Fruit fly (Drosophila melanogaster) whole organism, embryonic: ENCODE measurements around the gene CG34357.

Experiments
- Adf1 ChIP-seq: fragments of 200-800 bp; sonication (Bioruptor generic); IDR thresholded peaks from 2 replicates; pipeline ENCODE4 v1.3.6; 2022; ENCODE audit warnings: missing biosample characterization, missing genetic modification characterization
- Antp ChIP-seq: fragments of 200-800 bp; sonication (Bioruptor generic); optimal IDR thresholded peaks from 3 replicates; lab custom pipeline; 2016; ENCODE audit warnings: missing biosample characterization, missing genetic modification characterization
- CG10565 ChIP-seq: fragments of 200-800 bp; sonication (Bioruptor generic); optimal IDR thresholded peaks from 3 replicates; lab custom pipeline; 2016; ENCODE audit warnings: missing biosample characterization, mild to moderate bottlenecking, missing genetic modification characterization
- CG12769 ChIP-seq: fragments of 200-800 bp; sonication (Bioruptor generic); optimal IDR thresholded peaks from 2 replicates; lab custom pipeline; 2019; ENCODE audit warnings: missing biosample characterization, mild to moderate bottlenecking, missing genetic modification characterization, moderate library complexity
- CG14441 ChIP-seq: fragments of 200-800 bp; sonication (Bioruptor generic); IDR thresholded peaks from 2 replicates; pipeline ENCODE4 v1.3.6; 2022; ENCODE audit warnings: missing biosample characterization, missing genetic modification characterization
- CG15514 ChIP-seq: fragments of 200-800 bp; sonication (Bioruptor generic); optimal IDR thresholded peaks from 3 replicates; lab custom pipeline; 2017; ENCODE audit warnings: missing biosample characterization, missing genetic modification characterization, mild to moderate bottlenecking, moderate library complexity, missing genetic modification reagents
- CG16813 ChIP-seq: fragments of 200-800 bp; sonication (Bioruptor generic); IDR thresholded peaks from 3 replicates; pipeline ENCODE4 v1.3.6; 2022; ENCODE audit warnings: missing biosample characterization, missing genetic modification characterization; ENCODE audit not compliant: partially characterized antibody
- CG16863 ChIP-seq: fragments of 200-800 bp; sonication (Bioruptor generic); optimal IDR thresholded peaks from 3 replicates; lab custom pipeline; 2016; ENCODE audit warnings: missing biosample characterization, missing genetic modification characterization
- CG17802 ChIP-seq: fragments of 200-800 bp; sonication (Bioruptor generic); optimal IDR thresholded peaks from 2 replicates; lab custom pipeline; 2018; ENCODE audit warnings: missing biosample characterization, mild to moderate bottlenecking, missing genetic modification characterization, moderate library complexity
- CG30020 ChIP-seq: fragments of 200-800 bp; optimal IDR thresholded peaks from 2 replicates; lab custom pipeline; 2019; ENCODE audit warnings: missing biosample characterization, mild to moderate bottlenecking, missing genetic modification characterization, moderate library complexity
- CG32772 ChIP-seq: fragments of 200-800 bp; sonication (Bioruptor generic); IDR thresholded peaks from 2 replicates; pipeline ENCODE4 v1.3.6; 2022; ENCODE audit warnings: missing biosample characterization, missing genetic modification characterization
- CG34422 ChIP-seq: fragments of 200-800 bp; sonication (Bioruptor generic); IDR thresholded peaks from 3 replicates; pipeline ENCODE4 v1.3.6; 2022; ENCODE audit warnings: missing biosample characterization, missing genetic modification characterization
- CG3847 ChIP-seq: fragments of 200-800 bp; sonication (Bioruptor generic); IDR thresholded peaks from 2 replicates; pipeline ENCODE4 v1.3.6; 2022; ENCODE audit warnings: missing biosample characterization, missing genetic modification characterization
- CG4404 ChIP-seq: fragments of 200-800 bp; sonication (Bioruptor generic); IDR thresholded peaks from 2 replicates; pipeline ENCODE4 v1.3.6; 2022; ENCODE audit warnings: missing biosample characterization, missing genetic modification characterization
- CG5245 ChIP-seq: fragments of 200-800 bp; sonication (Bioruptor generic); optimal IDR thresholded peaks from 3 replicates; lab custom pipeline; 2016; ENCODE audit warnings: missing biosample characterization, missing genetic modification characterization
- CG6175 ChIP-seq: fragments of 200-800 bp; sonication (Bioruptor generic); IDR thresholded peaks from 3 replicates; pipeline ENCODE4 v1.3.6; 2022; ENCODE audit warnings: missing biosample characterization, missing genetic modification characterization
- CG6254 ChIP-seq: fragments of 200-800 bp; sonication (Bioruptor generic); optimal IDR thresholded peaks from 3 replicates; lab custom pipeline; 2017; ENCODE audit warnings: mild to moderate bottlenecking, missing biosample characterization, missing genetic modification reagents, missing genetic modification characterization
- CG6791 ChIP-seq: fragments of 200-800 bp; sonication (Bioruptor generic); IDR thresholded peaks from 3 replicates; pipeline ENCODE4 v1.3.6; 2022; ENCODE audit warnings: missing biosample characterization, missing genetic modification characterization; ENCODE audit not compliant: partially characterized antibody
- CG7271 ChIP-seq: fragments of 200-800 bp; sonication (Bioruptor generic); optimal IDR thresholded peaks from 2 replicates; lab custom pipeline; 2018; ENCODE audit warnings: missing biosample characterization, mild to moderate bottlenecking, missing genetic modification characterization, moderate library complexity
- Camta ChIP-seq: fragments of 200-800 bp; sonication (Bioruptor generic); optimal IDR thresholded peaks from 2 replicates; lab custom pipeline; 2016; ENCODE audit warnings: missing biosample characterization, missing genetic modification characterization
- Dad ChIP-seq: fragments of 200-800 bp; sonication (Bioruptor generic); optimal IDR thresholded peaks from 3 replicates; lab custom pipeline; 2016; ENCODE audit warnings: missing biosample characterization, missing genetic modification characterization
- Dbx ChIP-seq: fragments of 200-800 bp; sonication (Bioruptor generic); IDR thresholded peaks from 3 replicates; pipeline ENCODE4 v1.3.6; 2022; ENCODE audit warnings: missing biosample characterization, missing genetic modification characterization
- Doc2 ChIP-seq: fragments of 200-800 bp; sonication (Bioruptor generic); IDR thresholded peaks from 2 replicates; pipeline ENCODE4 v1.3.6; 2022; ENCODE audit warnings: missing biosample characterization, missing genetic modification characterization
- HLHmδ ChIP-seq: fragments of 200-800 bp; sonication (Bioruptor generic); optimal IDR thresholded peaks from 2 replicates; lab custom pipeline; 2018; ENCODE audit warnings: missing biosample characterization, mild to moderate bottlenecking, missing genetic modification characterization, moderate library complexity
- Lpt ChIP-seq: fragments of >200 bp; optimal IDR thresholded peaks from 2 replicates; lab custom pipeline; 2018; ENCODE audit warnings: missing biosample characterization, missing genetic modification characterization
- Mes4 ChIP-seq: fragments of 200-800 bp; sonication (Bioruptor generic); optimal IDR thresholded peaks from 2 replicates; lab custom pipeline; 2016; ENCODE audit warnings: missing biosample characterization, missing genetic modification characterization
- Mrtf ChIP-seq: fragments of 200-800 bp; sonication (Bioruptor generic); IDR thresholded peaks from 3 replicates; pipeline ENCODE4 v1.3.6; 2022; ENCODE audit warnings: missing biosample characterization, missing genetic modification characterization
- Nf-YA ChIP-seq: fragments of 200-800 bp; sonication (Bioruptor generic); IDR thresholded peaks from 2 replicates; pipeline ENCODE4 v1.3.6; 2022; ENCODE audit warnings: missing biosample characterization, missing genetic modification characterization
- Pdp1 ChIP-seq, 2 experiments: fragments of 200-800 bp; sonication (Bioruptor generic); optimal IDR thresholded peaks; 3 replicates each; lab custom pipeline; 2016; ENCODE audit warnings: missing biosample characterization in 2 of 2, missing genetic modification characterization in 2 of 2, mild to moderate bottlenecking in 1 of 2, moderate library complexity in 1 of 2
- Ravus ChIP-seq: fragments of 200-800 bp; sonication (Bioruptor generic); IDR thresholded peaks from 2 replicates; pipeline ENCODE4 v1.3.6; 2022; ENCODE audit warnings: missing biosample characterization, missing genetic modification characterization
- Rx ChIP-seq: fragments of 200-800 bp; sonication (Bioruptor generic); IDR thresholded peaks from 2 replicates; pipeline ENCODE4 v1.3.6; 2022; ENCODE audit warnings: missing biosample characterization, missing genetic modification characterization
- Taf1 ChIP-seq: fragments of 200-800 bp; sonication (Bioruptor generic); IDR thresholded peaks from 2 replicates; pipeline ENCODE4 v1.3.6; 2022; ENCODE audit warnings: missing biosample characterization, missing genetic modification characterization
- bbx ChIP-seq: fragments of 200-800 bp; sonication (Bioruptor generic); IDR thresholded peaks from 2 replicates; pipeline ENCODE4 v1.3.6; 2022; ENCODE audit warnings: missing biosample characterization, missing genetic modification characterization; ENCODE audit not compliant: partially characterized antibody
- cato ChIP-seq: fragments of 200-800 bp; sonication (Bioruptor generic); optimal IDR thresholded peaks from 2 replicates; lab custom pipeline; 2016; ENCODE audit warnings: missing biosample characterization, missing genetic modification characterization, borderline replicate concordance
- chif ChIP-seq, 2 experiments: fragments of 200-800 bp; sonication (Bioruptor generic); optimal IDR thresholded peaks; 3 replicates each; lab custom pipeline; 2016; ENCODE audit warnings: missing biosample characterization in 2 of 2, missing genetic modification characterization in 2 of 2
- da ChIP-seq: fragments of 200-800 bp; sonication (Bioruptor generic); optimal IDR thresholded peaks from 2 replicates; lab custom pipeline; 2016; ENCODE audit warnings: missing biosample characterization, missing genetic modification characterization
- fru ChIP-seq: fragments of >200 bp; optimal IDR thresholded peaks from 2 replicates; lab custom pipeline; 2017
- fu2 ChIP-seq: fragments of 200-800 bp; sonication (Bioruptor generic); optimal IDR thresholded peaks from 2 replicates; lab custom pipeline; 2016; ENCODE audit warnings: missing biosample characterization, missing genetic modification characterization
- gem ChIP-seq: fragments of 200-800 bp; sonication (Bioruptor generic); optimal IDR thresholded peaks from 2 replicates; lab custom pipeline; 2019; ENCODE audit warnings: missing biosample characterization, mild to moderate bottlenecking, missing genetic modification characterization, moderate library complexity
- gt ChIP-seq: fragments of 200-800 bp; sonication (Bioruptor generic); IDR thresholded peaks from 2 replicates; pipeline ENCODE4 v1.3.6; 2022; ENCODE audit warnings: missing biosample characterization, missing genetic modification characterization
- lbe ChIP-seq: fragments of 200-800 bp; sonication (Bioruptor generic); optimal IDR thresholded peaks from 2 replicates; lab custom pipeline; 2016; ENCODE audit warnings: missing biosample characterization, mild to moderate bottlenecking, missing genetic modification characterization
- onecut ChIP-seq: fragments of 200-800 bp; sonication (Bioruptor generic); IDR thresholded peaks from 2 replicates; pipeline ENCODE4 v1.3.6; 2022; ENCODE audit warnings: missing biosample characterization, missing genetic modification characterization
- phol ChIP-seq: fragments of 200-800 bp; sonication (Bioruptor generic); optimal IDR thresholded peaks from 3 replicates; lab custom pipeline; 2018; ENCODE audit warnings: missing biosample characterization, mild to moderate bottlenecking, missing genetic modification characterization, moderate library complexity
- pum ChIP-seq: fragments of 200-800 bp; sonication (Bioruptor generic); optimal IDR thresholded peaks from 2 replicates; lab custom pipeline; 2016; ENCODE audit warnings: missing biosample characterization, missing genetic modification characterization
- salm ChIP-seq: fragments of 200-800 bp; sonication (Bioruptor generic); optimal IDR thresholded peaks from 2 replicates; lab custom pipeline; 2018; ENCODE audit warnings: missing biosample characterization, mild to moderate bottlenecking, missing genetic modification characterization
- sna ChIP-seq: fragments of 200-800 bp; sonication (Bioruptor generic); IDR thresholded peaks from 2 replicates; pipeline ENCODE4 v1.3.6; 2022; ENCODE audit warnings: missing biosample characterization, missing genetic modification characterization; ENCODE audit not compliant: partially characterized antibody
- unpg ChIP-seq: fragments of 200-800 bp; sonication (Bioruptor generic); optimal IDR thresholded peaks from 3 replicates; lab custom pipeline; 2018; ENCODE audit warnings: missing biosample characterization, mild to moderate bottlenecking, missing genetic modification characterization, moderate library complexity
- usp ChIP-seq: fragments of >200 bp; optimal IDR thresholded peaks from 2 replicates; lab custom pipeline; 2017; ENCODE audit warnings: missing biosample characterization, missing genetic modification characterization
- z ChIP-seq: fragments of 200-800 bp; sonication (Bioruptor generic); IDR thresholded peaks from 3 replicates; pipeline ENCODE4 v1.3.6; 2022; ENCODE audit warnings: missing biosample characterization, missing genetic modification characterization

CG34357 gene

DNA sequence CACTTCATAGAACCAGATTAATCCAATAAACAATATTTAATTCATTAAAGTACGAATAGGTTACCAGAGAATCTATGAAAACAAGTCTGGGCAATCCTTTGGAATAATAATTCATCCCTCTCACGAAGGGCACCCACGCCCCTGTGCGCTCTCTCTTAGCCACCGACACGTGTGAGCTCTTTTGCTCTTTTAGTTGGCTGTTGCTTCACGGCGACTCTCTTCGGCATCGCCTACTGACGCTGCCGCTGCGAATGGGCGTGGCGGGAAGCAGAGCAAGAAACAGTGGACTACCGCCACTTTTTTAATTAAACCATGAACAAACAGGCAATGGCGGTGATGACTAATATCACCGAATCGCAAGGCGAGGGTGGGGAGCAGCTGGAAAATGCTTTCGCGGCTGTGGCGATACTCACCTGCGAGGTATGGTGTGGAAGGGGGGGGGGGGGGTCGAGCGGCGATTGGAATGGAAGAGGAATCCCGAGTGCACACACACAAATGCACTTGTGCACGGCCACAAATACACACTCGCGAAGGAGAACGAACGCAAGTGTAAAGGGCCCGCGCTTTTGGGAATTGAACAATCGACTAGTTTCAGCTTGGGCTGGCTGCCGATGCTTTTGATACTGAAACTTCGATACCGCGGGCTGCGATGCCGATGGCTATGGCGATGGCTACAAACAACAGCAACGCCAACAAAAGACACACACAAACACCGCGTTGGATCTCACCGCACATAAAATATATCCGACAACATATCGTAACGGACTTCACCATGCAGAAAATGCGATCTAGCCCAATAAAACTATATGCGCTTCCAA, 79.4 kb downstream of the CG34357 start (continued):
- TF ChIP-seq usp (no peak), CG12769 (tag; lab: Kevin White, UChicago) (peak; percentile 91), bbx (GFP tag; lab: Robert Waterston, UW) (peak; percentile 37; the same call in 1 of the 2 replicates), CG5245 (peak; percentile 86), z (0 out of 3 replicates have a peak, but pooled peaks have one; percentile 41), phol (tag; lab: Kevin White, UChicago) (peak; percentile 73), Rx (GFP tag; lab: Robert Waterston, UW) (peak; percentile 82), CG17802 (tag; lab: Kevin White, UChicago) (peak; percentile 30), Mrtf (peak; percentile 77; the same call in 2 of the 3 replicates), Doc2 (GFP tag; lab: Robert Waterston, UW) (no peak), salm (peak; percentile 63), cato (peak; percentile 58), Taf1 (GFP tag; lab: Robert Waterston, UW) (peak; percentile 80), CG16863 (peak; percentile 79), CG6175 (GFP tag; lab: Robert Waterston, UW) (peak; percentile 57; the same call in 1 of the 3 replicates), CG6254 (GFP tag; lab: Kevin White, UChicago) (peak; percentile 73), CG6791 (GFP tag; lab: Robert Waterston, UW) (0 out of 3 replicates have a peak, but pooled peaks have one; percentile 35), sna (GFP tag; lab: Robert Waterston, UW) (0 out of 2 replicates have a peak, but pooled peaks have one; percentile 37), unpg (GFP tag; lab: Kevin White, UChicago) (peak; percentile 92), chif (GFP tag; optimal IDR thresholded peaks at IDR 0.05; lab: Kevin White, UChicago) (peak; percentile 75 to 86), CG32772 (GFP tag; lab: Robert Waterston, UW) (peak; percentile 76), Mes4 (peak; percentile 74), HLHmδ (peak; percentile 30), CG16813 (GFP tag; lab: Robert Waterston, UW) (no peak), onecut (GFP tag; lab: Robert Waterston, UW) (peak; percentile 85), CG15514 (GFP tag; lab: Kevin White, UChicago) (peak; percentile 77), pum (GFP tag; lab: Kevin White, UChicago) (peak; percentile 79), Dad (peak; percentile 83), Ravus (GFP tag; lab: Robert Waterston, UW) (peak; percentile 4; the same call in 1 of the 2 replicates), CG3847 (GFP tag; lab: Robert Waterston, UW) (peak; percentile 80), lbe (peak; percentile 83), fu2 (GFP tag; lab: Kevin White, UChicago) (peak; percentile 81), gt (GFP tag; lab: Robert Waterston, UW) (peak; percentile 33; the same call in 1 of the 2 replicates), CG10565 (GFP tag; lab: Kevin White, UChicago) (peak; percentile 22), Nf-YA (GFP tag; lab: Robert Waterston, UW) (peak; percentile 82), gem (peak; percentile 91), Antp (GFP tag; lab: Kevin White, UChicago) (peak; percentile 85), Pdp1 (GFP tag; optimal IDR thresholded peaks at IDR 0.05; lab: Kevin White, UChicago) (peak; percentile 83 to 87), CG4404 (GFP tag; lab: Robert Waterston, UW) (peak; percentile 12; the same call in 1 of the 2 replicates), Dbx (peak; percentile 90), da (GFP tag; lab: Kevin White, UChicago) (peak; percentile 9), fru (lab: Kevin White, UChicago) (no peak), CG30020 (tag; lab: Kevin White, UChicago) (peak; percentile 22), CG34422 (GFP tag; lab: Robert Waterston, UW) (peak; percentile 89), Lpt (no peak), Camta (peak; percentile 83), CG7271 (tag; lab: Kevin White, UChicago) (no peak), Adf1 (GFP tag; lab: Robert Waterston, UW) (peak; percentile 83), CG14441 (GFP tag; lab: Robert Waterston, UW) (peak; percentile 89)
